Worm (Caenorhabditis elegans) whole organism, young adult: ENCODE measurements around the gene bbs-8.

ENCODE experiments used
- ccch-3 ChIP-seq: fragments of 200-800 bp; sonication (Bioruptor generic); optimal IDR thresholded peaks from 2 replicates; lab custom pipeline; 2018; ENCODE audit warnings: mild to moderate bottlenecking, missing genetic modification characterization, missing compliant biosample characterization
- dpl-1 ChIP-seq: fragments of 150-350 bp; optimal IDR thresholded peaks from 2 replicates; lab custom pipeline; 2014; ENCODE audit warnings: missing biosample characterization, missing genetic modification reagents, missing genetic modification characterization
- egl-18 ChIP-seq: fragments of 200-800 bp; sonication (Bioruptor generic); IDR thresholded peaks from 2 replicates; pipeline ENCODE4 v1.3.6; 2022; ENCODE audit warnings: missing genetic modification reagents, missing genetic modification characterization, missing compliant biosample characterization
- let-526 ChIP-seq: fragments of 200-800 bp; sonication (Bioruptor generic); IDR thresholded peaks from 2 replicates; pipeline ENCODE4 v1.3.6; 2022; ENCODE audit warnings: missing genetic modification reagents, missing genetic modification characterization, missing compliant biosample characterization
- let-607 ChIP-seq, 2 experiments: fragments of 200-800 bp in 1 of 2; sonication (Bioruptor generic) in 1 of 2; sonication (generic microtip) in 1 of 2; optimal IDR thresholded peaks; 2 replicates each; lab custom pipeline; 2016 to 2018; ENCODE audit warnings: mild to moderate bottlenecking in 2 of 2, missing compliant biosample characterization in 2 of 2, missing genetic modification characterization in 2 of 2, moderate library complexity in 2 of 2, missing genotype in 1 of 2
- unc-62 ChIP-seq: fragments of 150-350 bp; optimal IDR thresholded peaks from 2 replicates; lab custom pipeline; 2014; ENCODE audit warnings: missing biosample characterization, missing genetic modification reagents, missing genetic modification characterization
- ztf-3 ChIP-seq: fragments of 200-800 bp; sonication (Bioruptor generic); optimal IDR thresholded peaks from 2 replicates; lab custom pipeline; 2018; ENCODE audit warnings: mild to moderate bottlenecking, missing genetic modification characterization, missing compliant biosample characterization

DNA sequence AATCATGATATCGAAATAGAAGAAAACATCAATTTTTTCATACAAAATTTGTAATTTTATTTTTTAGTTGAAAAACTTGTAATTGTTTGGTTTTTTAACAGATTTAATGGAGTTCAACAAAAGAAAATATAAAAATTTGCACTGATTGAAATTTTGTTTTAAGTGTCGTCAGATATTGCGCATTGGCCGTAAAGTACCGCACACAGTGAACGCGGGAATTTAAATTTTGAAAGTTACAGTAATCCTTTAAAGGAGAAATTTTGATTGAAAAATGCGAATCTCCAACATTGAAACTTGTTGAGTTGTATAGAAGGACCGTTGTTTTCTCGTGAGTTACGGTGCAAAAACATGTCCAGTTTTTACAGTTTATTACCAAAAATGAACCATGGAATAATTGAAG, 28.1 kb upstream of the bbs-8 start:
- TF ChIP-seq ccch-3: no peak
- no peak for TF ChIP-seq unc-62
- no peak for TF ChIP-seq let-607 (tag; optimal IDR thresholded peaks at IDR 0.05; lab: Kevin White, UChicago)
- TF ChIP-seq dpl-1: peak; percentile 29
- no peak for TF ChIP-seq egl-18 (GFP tag; lab: Robert Waterston, UW)
- no peak for TF ChIP-seq ztf-3 (GFP tag; lab: Kevin White, UChicago)
- TF ChIP-seq let-526 (GFP tag; lab: Robert Waterston, UW): no peak
